Worm (Caenorhabditis elegans) whole organism, L1 larva: ENCODE results near the gene Y105C5A.508.
"Not testable (repeated sequence)": the region's sequence is repeated elsewhere in the genome, so short reads cannot be mapped to it uniquely, and the experiment has no call there.

Source experiments
- hlh-17 ChIP-seq: fragments of 200-800 bp; sonication (Bioruptor generic); optimal IDR thresholded peaks from 2 replicates; lab custom pipeline; 2018; ENCODE audit warnings: missing genetic modification characterization, mild to moderate bottlenecking, missing compliant biosample characterization, moderate library complexity, borderline replicate concordance
- lsy-2 ChIP-seq, 2 experiments: fragments of 150-350 bp; optimal IDR thresholded peaks; 2 replicates each; lab custom pipeline; 2014; ENCODE audit warnings: missing biosample characterization in 2 of 2, missing genetic modification characterization in 2 of 2
- nhr-71 ChIP-seq: sonication (generic microtip); optimal IDR thresholded peaks from 2 replicates; lab custom pipeline; 2016; ENCODE audit warnings: mild to moderate bottlenecking, missing genetic modification characterization, moderate library complexity, missing compliant biosample characterization
- sup-37 ChIP-seq: fragments of 200-800 bp; sonication (Bioruptor generic); optimal IDR thresholded peaks from 2 replicates; lab custom pipeline; 2018; ENCODE audit warnings: mild to moderate bottlenecking, missing genetic modification characterization, missing compliant biosample characterization

The Y105C5A.508 gene

ce11 chrIV:15634240-15634789, 50.6 kb downstream of the Y105C5A.508 start, which contains the start of gene Y105C5A.1274:
Y105C5A.1274 (plus strand) TSS chrIV:15634739.
- TF ChIP-seq lsy-2 (tag; optimal IDR thresholded peaks at IDR 0.05; lab: Kevin White, UChicago) = peak in 1 of 2 experiments; percentile 33

DNA sequence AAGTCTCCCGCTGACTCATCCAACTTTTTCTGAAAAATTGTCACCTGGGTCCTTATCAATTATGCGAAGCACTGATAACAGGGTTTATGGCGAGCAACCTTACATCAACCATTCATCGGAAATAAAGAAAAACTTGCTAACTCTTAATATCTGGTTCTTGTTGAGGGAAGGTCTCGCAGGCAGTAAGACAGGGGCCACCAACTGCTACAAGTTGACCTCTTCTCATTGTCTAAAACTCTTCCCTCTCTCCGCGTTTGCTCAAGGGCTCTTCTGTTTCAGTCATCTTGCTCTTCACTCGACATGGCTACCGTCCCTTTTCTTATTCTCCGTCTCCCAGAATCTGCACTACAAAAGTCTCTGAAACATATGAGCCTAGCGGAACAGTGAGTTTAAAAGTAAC, 51.7 kb downstream of the Y105C5A.508 start, which contains the start of gene Y105C5A.10:
Gene Y105C5A.10 (plus strand): TSS at position 301 of the 400 bp plus-strand sequence.
- not testable (repeated sequence) for TF ChIP-seq sup-37; nhr-71 (tag; lab: Kevin White, UChicago); hlh-17 (GFP tag; lab: Kevin White, UChicago)
